Fruit fly (Drosophila melanogaster) whole organism, embryonic: ENCODE data around the gene anchor.
A peak's percentile ranks its signal among the peaks of the same experiment; 100 is the strongest.

ENCODE experiments used
- Bteb2 ChIP-seq: fragments of 200-800 bp; sonication (Bioruptor generic); optimal IDR thresholded peaks from 2 replicates; lab custom pipeline; 2016; ENCODE audit warnings: missing biosample characterization, missing genetic modification characterization
- CG10267 ChIP-seq: fragments of 200-800 bp; sonication (Bioruptor generic); optimal IDR thresholded peaks from 2 replicates; lab custom pipeline; 2018; ENCODE audit warnings: missing biosample characterization, mild to moderate bottlenecking, missing genetic modification characterization, moderate library complexity
- CG10366 ChIP-seq: fragments of 200-800 bp; sonication (Bioruptor generic); IDR thresholded peaks from 2 replicates; pipeline ENCODE4 v1.3.6; 2022; ENCODE audit warnings: missing biosample characterization, missing genetic modification characterization
- CG11456 ChIP-seq: fragments of 200-800 bp; sonication (Bioruptor generic); IDR thresholded peaks from 3 replicates; pipeline ENCODE4 v1.3.6; 2022; ENCODE audit warnings: missing biosample characterization, missing genetic modification characterization
- CG1233 ChIP-seq: fragments of 200-800 bp; sonication (Bioruptor generic); optimal IDR thresholded peaks from 4 replicates; lab custom pipeline; 2018; ENCODE audit warnings: missing biosample characterization, mild to moderate bottlenecking, missing genetic modification characterization
- CG13287 ChIP-seq: fragments of 200-800 bp; sonication (Bioruptor generic); IDR thresholded peaks from 2 replicates; pipeline ENCODE4 v1.3.6; 2022; ENCODE audit warnings: missing biosample characterization, missing genetic modification characterization; ENCODE audit not compliant: partially characterized antibody
- CG14667 ChIP-seq: fragments of 200-800 bp; sonication (Bioruptor generic); IDR thresholded peaks from 2 replicates; pipeline ENCODE4 v1.3.6; 2022; ENCODE audit warnings: missing biosample characterization, missing genetic modification characterization
- CG15073 ChIP-seq: fragments of 200-800 bp; sonication (Bioruptor generic); optimal IDR thresholded peaks from 2 replicates; lab custom pipeline; 2016; ENCODE audit warnings: missing biosample characterization, missing genetic modification characterization
- CG18599 ChIP-seq: fragments of 200-800 bp; sonication (Bioruptor generic); optimal IDR thresholded peaks from 3 replicates; lab custom pipeline; 2017; ENCODE audit warnings: missing biosample characterization, missing genetic modification characterization, mild to moderate bottlenecking, moderate library complexity, missing genetic modification reagents
- CG2678 ChIP-seq: fragments of 200-800 bp; sonication (Bioruptor generic); optimal IDR thresholded peaks from 3 replicates; lab custom pipeline; 2019; ENCODE audit warnings: missing biosample characterization, mild to moderate bottlenecking, missing genetic modification characterization, moderate library complexity
- CG32532 ChIP-seq: fragments of 200-800 bp; sonication (Bioruptor generic); IDR thresholded peaks from 2 replicates; pipeline ENCODE4 v1.3.6; 2022; ENCODE audit warnings: missing biosample characterization, missing genetic modification characterization
- CG4424 ChIP-seq: fragments of 200-800 bp; sonication (Bioruptor generic); optimal IDR thresholded peaks from 3 replicates; lab custom pipeline; 2016; ENCODE audit warnings: missing biosample characterization, missing genetic modification characterization
- CG6272 ChIP-seq: fragments of 200-800 bp; sonication (Bioruptor generic); IDR thresholded peaks from 2 replicates; pipeline ENCODE4 v1.3.6; 2022; ENCODE audit warnings: missing biosample characterization, missing genetic modification characterization
- CG6654 ChIP-seq: fragments of 200-800 bp; sonication (Bioruptor generic); optimal IDR thresholded peaks from 2 replicates; lab custom pipeline; 2017; ENCODE audit warnings: missing biosample characterization, mild to moderate bottlenecking, missing genetic modification characterization
- CkIIα-i1 ChIP-seq: fragments of 200-800 bp; sonication (Bioruptor generic); IDR thresholded peaks from 2 replicates; pipeline ENCODE4 v1.3.6; 2022; ENCODE audit warnings: missing biosample characterization, missing genetic modification characterization
- Dip2 ChIP-seq: fragments of 200-800 bp; sonication (Bioruptor generic); IDR thresholded peaks from 2 replicates; pipeline ENCODE4 v1.3.6; 2022; ENCODE audit warnings: missing biosample characterization, missing genetic modification characterization
- Dll ChIP-seq: fragments of 200-800 bp; sonication (Bioruptor generic); IDR thresholded peaks from 4 replicates; pipeline ENCODE4 v1.3.6; 2022; ENCODE audit warnings: missing biosample characterization, missing genetic modification characterization; ENCODE audit not compliant: partially characterized antibody
- E2f2 ChIP-seq: fragments of 200-800 bp; sonication (Bioruptor generic); IDR thresholded peaks from 2 replicates; pipeline ENCODE4 v1.3.6; 2022; ENCODE audit warnings: missing biosample characterization, missing genetic modification characterization
- ERR ChIP-seq: fragments of 200-800 bp; sonication (Bioruptor generic); optimal IDR thresholded peaks from 2 replicates; lab custom pipeline; 2016; ENCODE audit warnings: missing biosample characterization, missing genetic modification characterization
- Eip74EF ChIP-seq, 2 experiments: fragments of 200-800 bp in 1 of 2; fragments of >200 bp in 1 of 2; sonication (Bioruptor generic) in 1 of 2; optimal IDR thresholded peaks; 2 replicates each; lab custom pipeline; 2017 to 2019; ENCODE audit warnings: missing biosample characterization in 2 of 2, missing genetic modification characterization in 2 of 2, mild to moderate bottlenecking in 1 of 2, moderate library complexity in 1 of 2
- HLH54F ChIP-seq: fragments of 200-800 bp; sonication (Bioruptor generic); optimal IDR thresholded peaks from 3 replicates; lab custom pipeline; 2016; ENCODE audit warnings: missing biosample characterization, missing genetic modification characterization
- Max ChIP-seq: fragments of 200-800 bp; sonication (Bioruptor generic); optimal IDR thresholded peaks from 2 replicates; lab custom pipeline; 2016; ENCODE audit warnings: missing biosample characterization, mild to moderate bottlenecking, missing genetic modification characterization
- Mes4 ChIP-seq: fragments of 200-800 bp; sonication (Bioruptor generic); optimal IDR thresholded peaks from 2 replicates; lab custom pipeline; 2016; ENCODE audit warnings: missing biosample characterization, missing genetic modification characterization
- Myb ChIP-seq: fragments of 200-800 bp; sonication (Bioruptor generic); optimal IDR thresholded peaks from 2 replicates; lab custom pipeline; 2016; ENCODE audit warnings: missing biosample characterization, missing genetic modification characterization
- Side ChIP-seq: fragments of 200-800 bp; sonication (Bioruptor generic); optimal IDR thresholded peaks from 2 replicates; lab custom pipeline; 2016; ENCODE audit warnings: missing biosample characterization, missing genetic modification characterization
- Usf ChIP-seq: fragments of 200-800 bp; sonication (Bioruptor generic); optimal IDR thresholded peaks from 2 replicates; lab custom pipeline; 2017; ENCODE audit warnings: missing genotype, missing biosample characterization, missing genetic modification characterization
- Vsx1 ChIP-seq: fragments of 200-800 bp; sonication (Bioruptor generic); optimal IDR thresholded peaks from 2 replicates; lab custom pipeline; 2017; ENCODE audit warnings: missing biosample characterization, mild to moderate bottlenecking, missing genetic modification characterization, missing genetic modification reagents
- ap ChIP-seq: fragments of 200-800 bp; sonication (Bioruptor generic); IDR thresholded peaks from 2 replicates; pipeline ENCODE4 v1.3.6; 2022; ENCODE audit warnings: missing biosample characterization, missing genetic modification characterization
- ara ChIP-seq: fragments of 200-800 bp; sonication (Bioruptor generic); IDR thresholded peaks from 2 replicates; pipeline ENCODE4 v1.3.6; 2022; ENCODE audit warnings: missing biosample characterization, missing genetic modification characterization
- bowl ChIP-seq: fragments of 200-800 bp; sonication (Bioruptor generic); IDR thresholded peaks from 2 replicates; pipeline ENCODE4 v1.3.6; 2022; ENCODE audit warnings: missing biosample characterization, missing genetic modification characterization
- cato ChIP-seq: fragments of 200-800 bp; sonication (Bioruptor generic); optimal IDR thresholded peaks from 2 replicates; lab custom pipeline; 2016; ENCODE audit warnings: missing biosample characterization, missing genetic modification characterization, borderline replicate concordance
- emc ChIP-seq: fragments of 200-800 bp; sonication (Bioruptor generic); optimal IDR thresholded peaks from 2 replicates; lab custom pipeline; 2016; ENCODE audit warnings: missing biosample characterization, missing genetic modification characterization
- esg ChIP-seq: fragments of 200-800 bp; sonication (Bioruptor generic); conservative IDR thresholded peaks from 2 replicates; pipeline ENCODE4 v1.3.6; 2022; ENCODE audit warnings: missing biosample characterization, missing genetic modification characterization
- fd3F ChIP-seq: fragments of 200-800 bp; sonication (Bioruptor generic); optimal IDR thresholded peaks from 2 replicates; lab custom pipeline; 2018; ENCODE audit warnings: missing biosample characterization, mild to moderate bottlenecking, missing genetic modification characterization, moderate library complexity
- fd96Cb ChIP-seq: fragments of 200-800 bp; sonication (Bioruptor generic); optimal IDR thresholded peaks from 2 replicates; lab custom pipeline; 2018; ENCODE audit warnings: missing biosample characterization, mild to moderate bottlenecking, missing genetic modification characterization, moderate library complexity
- gcm ChIP-seq: fragments of 200-800 bp; sonication (Bioruptor generic); optimal IDR thresholded peaks from 2 replicates; lab custom pipeline; 2019; ENCODE audit warnings: missing biosample characterization, mild to moderate bottlenecking, missing genetic modification characterization, moderate library complexity
- gcm2 ChIP-seq: fragments of 200-800 bp; sonication (Bioruptor generic); optimal IDR thresholded peaks from 2 replicates; lab custom pipeline; 2016; ENCODE audit warnings: missing biosample characterization, missing genetic modification characterization
- grau ChIP-seq: fragments of 200-800 bp; optimal IDR thresholded peaks from 3 replicates; lab custom pipeline; 2019; ENCODE audit warnings: missing biosample characterization, mild to moderate bottlenecking, missing genetic modification characterization, moderate library complexity
- h ChIP-seq: fragments of >200 bp; optimal IDR thresholded peaks from 2 replicates; lab custom pipeline; 2017
- hth ChIP-seq: fragments of >200 bp; optimal IDR thresholded peaks from 2 replicates; lab custom pipeline; 2017; ENCODE audit warnings: inconsistent platforms
- kay ChIP-seq: fragments of 200-800 bp; sonication (Bioruptor generic); optimal IDR thresholded peaks from 2 replicates; lab custom pipeline; 2016; ENCODE audit warnings: missing biosample characterization, missing genetic modification characterization
- kni ChIP-seq: fragments of 200-800 bp; sonication (Bioruptor generic); optimal IDR thresholded peaks from 3 replicates; lab custom pipeline; 2017; ENCODE audit warnings: mild to moderate bottlenecking, missing biosample characterization, missing genetic modification reagents, missing genetic modification characterization
- psq ChIP-seq: fragments of 200-800 bp; sonication (Bioruptor generic); optimal IDR thresholded peaks from 2 replicates; lab custom pipeline; 2017; ENCODE audit warnings: missing biosample characterization, missing genetic modification characterization
- sd ChIP-seq: fragments of 200-800 bp; sonication (Bioruptor generic); optimal IDR thresholded peaks from 3 replicates; lab custom pipeline; 2018; ENCODE audit warnings: missing biosample characterization, mild to moderate bottlenecking, missing genetic modification characterization, moderate library complexity
- sens ChIP-seq: fragments of 200-800 bp; sonication (Bioruptor generic); peaks from one replicate; lab custom pipeline; 2016; ENCODE audit warnings: missing biosample characterization, missing genetic modification characterization
- slbo ChIP-seq: fragments of 200-800 bp; sonication (Bioruptor generic); IDR thresholded peaks from 2 replicates; pipeline ENCODE4 v1.3.6; 2022; ENCODE audit warnings: missing biosample characterization, missing genetic modification characterization
- so ChIP-seq: fragments of 200-800 bp; sonication (Bioruptor generic); IDR thresholded peaks from 3 replicates; pipeline ENCODE4 v1.3.6; 2022; ENCODE audit warnings: missing biosample characterization, missing genetic modification characterization
- ssp ChIP-seq: fragments of 200-800 bp; sonication (Bioruptor generic); IDR thresholded peaks from 2 replicates; pipeline ENCODE4 v1.3.6; 2022; ENCODE audit warnings: missing biosample characterization, missing genetic modification characterization
- stc ChIP-seq: fragments of 200-800 bp; sonication (Bioruptor generic); IDR thresholded peaks from 2 replicates; pipeline ENCODE4 v1.3.6; 2022; ENCODE audit warnings: missing biosample characterization, missing genetic modification characterization
- sug ChIP-seq: fragments of 200-800 bp; optimal IDR thresholded peaks from 2 replicates; lab custom pipeline; 2019; ENCODE audit warnings: missing biosample characterization, mild to moderate bottlenecking, missing genetic modification characterization, moderate library complexity

The anchor gene

DNA sequence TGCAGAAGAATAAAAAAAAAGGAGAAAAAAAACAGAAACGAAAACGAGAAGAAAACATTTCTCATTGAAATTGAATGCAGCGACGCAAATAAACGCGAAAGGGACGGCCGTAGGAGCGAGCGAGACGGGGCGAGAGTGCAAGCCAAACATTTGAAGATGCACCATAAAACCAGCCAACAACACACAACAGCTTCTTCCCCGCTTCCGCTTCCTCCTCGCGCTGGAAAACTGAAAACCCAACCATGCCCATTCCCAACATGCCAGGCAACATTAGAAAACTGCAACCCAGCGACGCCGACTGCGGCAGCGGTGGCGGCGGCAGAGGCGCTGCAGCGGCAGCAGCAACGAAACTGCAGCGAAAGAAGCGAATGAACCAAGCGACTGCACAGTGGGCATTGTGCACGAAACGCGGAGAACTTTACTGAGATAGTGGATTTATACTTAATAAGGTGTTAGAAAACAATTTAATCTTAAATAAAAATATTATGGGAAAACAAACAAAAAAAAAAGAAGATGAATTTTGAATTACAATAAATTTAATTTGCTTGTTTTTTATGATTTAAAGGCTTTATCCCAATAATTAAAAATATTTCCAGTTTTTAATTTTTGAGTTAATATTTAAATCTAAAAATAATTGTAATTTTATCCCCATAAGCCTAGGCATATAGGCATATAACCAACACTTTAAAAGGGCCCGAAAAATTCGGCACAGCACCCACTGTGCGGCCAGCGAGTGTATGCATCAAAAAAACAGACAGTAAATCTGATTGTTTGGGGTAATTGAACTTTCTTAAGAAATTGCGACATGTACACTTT, 10.5 kb upstream of the anchor start (continued):
- TF ChIP-seq ara (GFP tag; lab: Robert Waterston, UW) (peak; percentile 12; the same call in 1 of the 2 replicates), Dll (GFP tag; lab: Robert Waterston, UW) (no peak), kni (GFP tag; lab: Kevin White, UChicago) (no peak), fd3F (GFP tag; lab: Kevin White, UChicago) (no peak), esg (GFP tag; lab: Robert Waterston, UW) (peak; percentile 27), HLH54F (no peak), gcm (peak; percentile 30), hth (lab: Kevin White, UChicago) (no peak), Usf (GFP tag; lab: Kevin White, UChicago) (peak; percentile 35), gcm2 (GFP tag; lab: Kevin White, UChicago) (no peak), CkIIα-i1 (GFP tag; lab: Robert Waterston, UW) (no peak), CG15073 (GFP tag; lab: Kevin White, UChicago) (no peak), bowl (no peak), ERR (GFP tag; lab: Kevin White, UChicago) (no peak), ssp (GFP tag; lab: Robert Waterston, UW) (0 out of 2 replicates have a peak, but pooled peaks have one; percentile 33), fd96Cb (peak; percentile 84), cato (GFP tag; lab: Kevin White, UChicago) (peak; percentile 39), kay (no peak), so (GFP tag; lab: Robert Waterston, UW) (no peak), sens (GFP tag; lab: Kevin White, UChicago) (peak; percentile 92), Side (no peak), Max (GFP tag; lab: Kevin White, UChicago) (peak; percentile 23), CG2678 (peak; percentile 80), CG18599 (GFP tag; lab: Kevin White, UChicago) (no peak), CG4424 (GFP tag; lab: Kevin White, UChicago) (peak; percentile 73), Bteb2 (GFP tag; lab: Kevin White, UChicago) (no peak), Mes4 (GFP tag; lab: Kevin White, UChicago) (no peak), CG6272 (GFP tag; lab: Robert Waterston, UW) (no peak), ap (GFP tag; lab: Robert Waterston, UW) (0 out of 2 replicates have a peak, but pooled peaks have one; percentile 20), CG11456 (peak; percentile 30; the same call in 1 of the 3 replicates), CG10267 (peak; percentile 74), CG13287 (GFP tag; lab: Robert Waterston, UW) (no peak), Dip2 (no peak), emc (GFP tag; lab: Kevin White, UChicago) (no peak), Eip74EF (GFP tag; optimal IDR thresholded peaks at IDR 0.05; lab: Kevin White, UChicago) (peak in 1 of 2 experiments; percentile 90), h (no peak), CG14667 (GFP tag; lab: Robert Waterston, UW) (no peak), slbo (GFP tag; lab: Robert Waterston, UW) (0 out of 2 replicates have a peak, but pooled peaks have one; percentile 11), stc (GFP tag; lab: Robert Waterston, UW) (no peak), Vsx1 (GFP tag; lab: Kevin White, UChicago) (peak; percentile 7), psq (GFP tag; lab: Kevin White, UChicago) (peak; percentile 1), grau (tag; lab: Kevin White, UChicago) (peak; percentile 63), Myb (GFP tag; lab: Kevin White, UChicago) (no peak), sug (tag; lab: Kevin White, UChicago) (no peak), CG32532 (no peak), E2f2 (peak; percentile 26; the same call in 1 of the 2 replicates), CG1233 (GFP tag; lab: Kevin White, UChicago) (peak; percentile 64), sd (no peak), CG6654 (GFP tag; lab: Kevin White, UChicago) (peak; percentile 65), CG10366 (GFP tag; lab: Robert Waterston, UW) (peak; percentile 21; the same call in 1 of the 2 replicates)
